Worm (Caenorhabditis elegans): ENCODE data around the gene asb-2.

Gene asb-2

DNA sequence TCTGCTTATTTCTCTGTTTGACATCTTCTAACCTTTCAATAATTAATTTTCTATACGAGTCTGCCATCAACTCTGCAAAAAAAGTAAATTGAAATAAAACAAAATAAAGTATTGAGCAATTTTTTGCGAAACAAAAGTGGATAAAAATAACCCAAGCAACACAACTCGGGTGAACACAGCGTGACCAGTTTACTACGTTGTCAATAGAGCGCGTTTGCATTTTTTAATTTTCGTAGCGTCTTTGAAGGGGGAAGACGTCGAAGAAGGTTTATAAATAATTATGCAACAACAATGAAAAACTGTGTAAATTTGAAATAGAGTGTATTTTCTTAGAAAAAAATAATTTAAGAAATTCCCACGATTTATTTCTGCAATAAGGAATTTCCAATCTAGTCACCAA lies 7.2 kb upstream of the asb-2 start, which contains the start of gene atg-16.1:
Gene atg-16.1 (minus strand): TSS at position 76 of the 400 bp plus-strand sequence.
- no peak for TF ChIP-seq unc-120 (tag; optimal IDR thresholded peaks at IDR 0.05; ENCODE audit: poor library complexity, severe bottlenecking)
- peak; percentile 44 for TF ChIP-seq lsy-2 (tag; optimal IDR thresholded peaks at IDR 0.05)
- TF ChIP-seq cnd-1 (tag; optimal IDR thresholded peaks at IDR 0.05) = no peak
- peak; percentile 59 for TF ChIP-seq mep-1 (tag; optimal IDR thresholded peaks at IDR 0.05)
- TF ChIP-seq nhr-2 (tag; optimal IDR thresholded peaks at IDR 0.05) = peak; percentile 3
- no peak for TF ChIP-seq unc-39 (tag; optimal IDR thresholded peaks at IDR 0.05)
- no peak for TF ChIP-seq drap-1 (GFP tag; optimal IDR thresholded peaks at IDR 0.05)
- TF ChIP-seq unc-62 (GFP tag; optimal IDR thresholded peaks at IDR 0.05) = no peak
- TF ChIP-seq nhr-28 (tag; optimal IDR thresholded peaks at IDR 0.05) = no peak
- peak; percentile 13 for TF ChIP-seq ces-1 (GFP tag; optimal IDR thresholded peaks at IDR 0.05)

DNA sequence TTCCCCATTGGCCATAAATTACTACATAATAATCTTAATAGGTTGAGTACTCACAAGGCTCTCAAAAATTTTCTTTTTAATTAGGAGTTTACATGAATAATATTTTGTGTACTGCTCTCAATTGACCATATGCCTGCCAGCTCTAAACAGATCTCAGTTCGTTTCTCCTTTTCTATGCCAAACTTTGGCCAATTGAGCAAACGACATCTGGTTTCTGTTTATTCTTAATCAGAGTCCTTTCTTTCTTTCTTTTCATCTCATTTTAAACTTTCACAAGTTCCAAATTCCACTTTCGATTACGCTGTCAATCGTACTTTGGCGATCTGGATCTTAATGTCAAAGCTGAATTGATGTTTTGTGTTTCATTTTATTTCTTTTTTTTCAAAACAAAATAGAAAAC lies 5.2 kb upstream of the asb-2 start:
- TF ChIP-seq mls-2 (tag; optimal IDR thresholded peaks at IDR 0.05) = no peak
- TF ChIP-seq elt-1 (tag; optimal IDR thresholded peaks at IDR 0.05; ENCODE audit: borderline replicate concordance, insufficient read depth) = no peak
- no peak for TF ChIP-seq lin-13 (tag; optimal IDR thresholded peaks at IDR 0.05)
- TF ChIP-seq M03D4.4 (tag; optimal IDR thresholded peaks at IDR 0.05) = no peak
- no peak for TF ChIP-seq unc-62 (GFP tag; optimal IDR thresholded peaks at IDR 0.05)
- TF ChIP-seq nhr-28 (tag; optimal IDR thresholded peaks at IDR 0.05) = no peak
- no peak for TF ChIP-seq ceh-43 (GFP tag; optimal IDR thresholded peaks at IDR 0.05)
- no peak for TF ChIP-seq nhr-12 (tag; optimal IDR thresholded peaks at IDR 0.05)
- TF ChIP-seq drap-1 (GFP tag; optimal IDR thresholded peaks at IDR 0.05) = no peak
- no peak for TF ChIP-seq ham-2 (GFP tag; optimal IDR thresholded peaks at IDR 0.05)
- no peak for TF ChIP-seq blmp-1 (tag; optimal IDR thresholded peaks at IDR 0.05)
- no peak for TF ChIP-seq bed-3 (GFP tag; optimal IDR thresholded peaks at IDR 0.05)
- TF ChIP-seq sem-2 (GFP tag; optimal IDR thresholded peaks at IDR 0.05) = no peak
- no peak for TF ChIP-seq lin-32 (GFP tag; optimal IDR thresholded peaks at IDR 0.05)
- no peak for TF ChIP-seq pha-4 (tag; optimal IDR thresholded peaks at IDR 0.05)
- no peak for TF ChIP-seq cnd-1 (tag; optimal IDR thresholded peaks at IDR 0.05)
- no peak for TF ChIP-seq hlh-1 (tag; optimal IDR thresholded peaks at IDR 0.05)
- TF ChIP-seq nhr-2 (tag; optimal IDR thresholded peaks at IDR 0.05) = no peak
- no peak for TF ChIP-seq unc-39 (tag; optimal IDR thresholded peaks at IDR 0.05)
- no peak for TF ChIP-seq zip-8 (tag; optimal IDR thresholded peaks at IDR 0.05)

DNA sequence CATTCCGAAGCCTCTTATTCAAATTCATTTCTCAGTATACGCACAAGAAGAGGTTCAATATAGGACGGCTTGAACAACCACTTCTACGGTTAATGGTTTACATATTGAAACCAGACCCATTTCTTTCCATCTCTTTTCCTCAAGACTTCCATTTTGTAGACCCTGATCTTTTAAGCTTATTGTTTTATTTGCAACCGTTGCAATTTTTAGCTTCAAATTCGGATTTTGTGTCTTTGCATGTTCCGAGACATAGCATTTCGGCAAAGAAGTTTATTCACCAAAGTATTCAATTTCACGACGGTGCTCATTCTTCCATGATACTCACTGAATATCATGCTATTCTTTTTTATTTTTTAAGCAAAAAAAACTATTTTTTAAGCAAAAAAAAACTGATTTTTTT lies 3.3 kb upstream of the asb-2 start, which contains the start of gene nmur-3:
Gene nmur-3 (plus strand): TSS at position 301 of the 400 bp plus-strand sequence.
- TF ChIP-seq ceh-43 (GFP tag; optimal IDR thresholded peaks at IDR 0.05) (no peak), unc-62 (GFP tag; optimal IDR thresholded peaks at IDR 0.05) (no peak), unc-120 (tag; optimal IDR thresholded peaks at IDR 0.05; ENCODE audit: poor library complexity, severe bottlenecking) (no peak), lin-13 (tag; optimal IDR thresholded peaks at IDR 0.05) (no peak), mab-5 (tag; optimal IDR thresholded peaks at IDR 0.05) (no peak), tbx-8 (GFP tag; optimal IDR thresholded peaks at IDR 0.05) (no peak), pha-4 (tag; optimal IDR thresholded peaks at IDR 0.05) (no peak), ceh-83 (GFP tag; optimal IDR thresholded peaks at IDR 0.05) (no peak), nhr-28 (tag; optimal IDR thresholded peaks at IDR 0.05) (no peak), nhr-12 (tag; optimal IDR thresholded peaks at IDR 0.05) (no peak), lin-32 (GFP tag; optimal IDR thresholded peaks at IDR 0.05) (no peak), hlh-1 (tag; optimal IDR thresholded peaks at IDR 0.05) (no peak)

DNA sequence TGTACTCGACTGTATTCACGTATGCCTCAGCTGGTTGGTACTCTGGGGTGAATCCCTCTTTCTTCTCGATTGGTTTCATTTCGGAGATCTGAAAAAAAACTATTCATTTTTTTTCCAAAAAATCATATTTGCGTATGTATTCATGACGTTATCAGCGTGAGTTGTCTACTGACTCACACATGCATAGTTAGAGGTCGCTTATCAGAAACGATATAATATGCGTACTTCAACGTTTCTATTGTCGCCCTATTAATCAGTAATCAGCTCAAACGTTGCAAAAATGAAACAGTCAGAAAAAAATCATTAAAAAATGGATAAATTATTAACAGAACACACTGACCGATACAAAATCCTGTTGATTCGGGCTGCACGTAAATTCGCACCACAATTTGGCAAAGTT lies 8.9 kb downstream of the asb-2 start:
- TF ChIP-seq M03D4.4 (tag; optimal IDR thresholded peaks at IDR 0.05) (no peak), mls-2 (tag; optimal IDR thresholded peaks at IDR 0.05) (no peak), sptf-1 (tag; optimal IDR thresholded peaks at IDR 0.05) (no peak), lsy-2 (tag; optimal IDR thresholded peaks at IDR 0.05) (no peak), ham-2 (GFP tag; optimal IDR thresholded peaks at IDR 0.05) (no peak), nhr-2 (tag; optimal IDR thresholded peaks at IDR 0.05) (no peak), mab-5 (tag; optimal IDR thresholded peaks at IDR 0.05) (no peak), drap-1 (GFP tag; optimal IDR thresholded peaks at IDR 0.05) (no peak)

DNA sequence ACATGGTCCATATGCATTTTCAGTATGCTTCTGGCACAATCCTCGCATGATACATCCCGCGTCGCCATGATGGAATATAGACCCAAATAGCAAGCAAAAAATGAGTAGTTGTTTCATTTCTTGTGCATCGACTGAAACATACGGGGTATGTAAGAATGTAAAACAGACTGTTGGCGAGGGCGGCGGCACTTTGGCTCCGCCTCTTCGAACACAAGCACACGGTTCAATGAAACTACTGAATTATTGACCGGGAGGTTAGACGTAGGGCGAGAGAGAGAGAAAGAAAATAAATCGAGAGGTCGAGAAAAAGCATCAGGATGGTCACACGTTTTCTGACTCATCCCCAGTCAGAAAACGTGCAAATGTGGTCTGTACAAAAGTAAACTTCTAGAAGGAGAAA lies 10.4 kb downstream of the asb-2 start:
- TF ChIP-seq bed-3 (GFP tag; optimal IDR thresholded peaks at IDR 0.05) (no peak), zip-8 (tag; optimal IDR thresholded peaks at IDR 0.05) (no peak), unc-39 (tag; optimal IDR thresholded peaks at IDR 0.05) (no peak), elt-3 (tag; optimal IDR thresholded peaks at IDR 0.05) (no peak), nhr-12 (tag; optimal IDR thresholded peaks at IDR 0.05) (no peak), sem-2 (GFP tag; optimal IDR thresholded peaks at IDR 0.05) (no peak), tbx-8 (GFP tag; optimal IDR thresholded peaks at IDR 0.05) (no peak), elt-1 (tag; optimal IDR thresholded peaks at IDR 0.05; ENCODE audit: borderline replicate concordance, insufficient read depth) (no peak), mep-1 (tag; optimal IDR thresholded peaks at IDR 0.05) (no peak), lin-32 (GFP tag; optimal IDR thresholded peaks at IDR 0.05) (no peak), nhr-76 (tag; optimal IDR thresholded peaks at IDR 0.05) (no peak), ceh-83 (GFP tag; optimal IDR thresholded peaks at IDR 0.05) (no peak), nhr-28 (tag; optimal IDR thresholded peaks at IDR 0.05) (no peak), ceh-39 (tag; optimal IDR thresholded peaks at IDR 0.05) (no peak), pha-4 (tag; optimal IDR thresholded peaks at IDR 0.05) (no peak), hlh-1 (tag; optimal IDR thresholded peaks at IDR 0.05) (no peak), ces-1 (GFP tag; optimal IDR thresholded peaks at IDR 0.05) (no peak), ceh-43 (GFP tag; optimal IDR thresholded peaks at IDR 0.05) (no peak), ztf-11 (tag; optimal IDR thresholded peaks at IDR 0.05) (no peak)
